Worm (Caenorhabditis elegans) whole organism, young adult: ENCODE data around the gene ZC506.1.

Source experiments
- F10E7.11 ChIP-seq: sonication (generic microtip); optimal IDR thresholded peaks from 2 replicates; lab custom pipeline; 2017; ENCODE audit warnings: mild to moderate bottlenecking, missing genetic modification characterization, moderate library complexity, missing compliant biosample characterization
- hlh-12 ChIP-seq: sonication (generic microtip); optimal IDR thresholded peaks from 2 replicates; lab custom pipeline; 2016; ENCODE audit warnings: missing genetic modification characterization, missing compliant biosample characterization
- snpc-4 ChIP-seq, 5 experiments: fragments of 150-350 bp in 1 of 5; sonication (generic microtip) in 4 of 5; optimal IDR thresholded peaks; 2 replicates each; lab custom pipeline; 2014 to 2018; ENCODE audit warnings: missing genetic modification characterization in 5 of 5, missing biosample characterization in 3 of 5, antibody characterized with exemption in 2 of 5, mild to moderate bottlenecking in 2 of 5, missing compliant biosample characterization in 2 of 5, missing genotype in 2 of 5, moderate library complexity in 2 of 5, missing genetic modification reagents in 1 of 5

- TF ChIP-seq F10E7.11 (tag; lab: Kevin White, UChicago) (no peak), hlh-12 (no peak), snpc-4 (GFP tag; optimal IDR thresholded peaks at IDR 0.05; lab: Kevin White, UChicago) (no peak), snpc-4 (tag; optimal IDR thresholded peaks at IDR 0.05; lab: Kevin White, UChicago) (no peak)
Measured at ce11 chrX:9931362-9931761, 27.4 kb upstream of the ZC506.1 start, which contains the start of gene nra-3.
